Fruit fly (Drosophila melanogaster): ENCODE data around the gene beat-IIIc.

dm6 chr2L:17227102-17227501 is 33.4 kb downstream of the beat-IIIc start:
- TF ChIP-seq fd96Ca (GFP tag; IDR thresholded peaks at IDR 0.05): no peak
- TF ChIP-seq CG8301 (tag; optimal IDR thresholded peaks at IDR 0.05): no peak
- TF ChIP-seq CG12605 (GFP tag; IDR thresholded peaks at IDR 0.05): no peak
- TF ChIP-seq CG15710 (tag; optimal IDR thresholded peaks at IDR 0.05): no peak
- TF ChIP-seq Snoo (tag; optimal IDR thresholded peaks at IDR 0.05): no peak
- TF ChIP-seq CG32121 (GFP tag; IDR thresholded peaks at IDR 0.05): no peak
- no peak for TF ChIP-seq CG17806 (tag; optimal IDR thresholded peaks at IDR 0.05)
- TF ChIP-seq rn (GFP tag; IDR thresholded peaks at IDR 0.05): no peak
- TF ChIP-seq CG14655 (GFP tag; optimal IDR thresholded peaks at IDR 0.05): no peak
- no peak for TF ChIP-seq CG4496 (GFP tag; IDR thresholded peaks at IDR 0.05)
- no peak for TF ChIP-seq CG8159 (tag; optimal IDR thresholded peaks at IDR 0.05)

Measured in whole organism, pupa.